Worm (Caenorhabditis elegans): ENCODE measurements around the gene srbc-11.

DNA sequence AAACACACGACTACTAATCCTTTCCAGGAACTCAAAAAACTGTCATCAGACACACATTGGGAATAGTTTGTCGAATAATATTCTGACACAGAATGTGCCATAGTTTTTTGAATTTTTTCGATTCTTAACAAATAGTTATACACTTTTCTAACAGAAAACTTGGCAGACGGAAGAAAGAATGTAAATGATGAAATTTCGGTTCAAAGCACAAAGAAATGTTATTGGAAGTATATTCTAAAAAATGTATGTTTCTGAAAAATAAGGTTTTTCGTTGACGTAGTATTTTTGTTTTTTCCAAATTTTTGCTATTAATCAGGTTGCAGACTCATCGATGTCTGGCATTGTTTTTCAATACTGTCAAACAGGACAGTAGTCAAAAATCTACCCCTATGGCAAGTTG, 34.2 kb downstream of the srbc-11 start, which contains the start of gene srh-92:
- TF ChIP-seq nhr-28 (tag; optimal IDR thresholded peaks at IDR 0.05) = no peak
- no peak for TF ChIP-seq flh-1 (GFP tag; optimal IDR thresholded peaks at IDR 0.05)
- TF ChIP-seq unc-62 (GFP tag; optimal IDR thresholded peaks at IDR 0.05) = no peak
- no peak for TF ChIP-seq blmp-1 (tag; optimal IDR thresholded peaks at IDR 0.05)
